Fruit fly (Drosophila melanogaster) whole organism, embryonic: ENCODE results near the gene CG32236.

ENCODE experiments used
- ATbp ChIP-seq: fragments of 200-800 bp; sonication (Bioruptor generic); optimal IDR thresholded peaks from 2 replicates; lab custom pipeline; 2017; ENCODE audit warnings: missing biosample characterization, mild to moderate bottlenecking, missing genetic modification characterization, missing genetic modification reagents
- Atf3 ChIP-seq: fragments of 200-800 bp; sonication (Bioruptor generic); optimal IDR thresholded peaks from 3 replicates; lab custom pipeline; 2016; ENCODE audit warnings: missing biosample characterization, missing genetic modification characterization
- CG10543 ChIP-seq: fragments of 200-800 bp; sonication (Bioruptor generic); optimal IDR thresholded peaks from 3 replicates; lab custom pipeline; 2017; ENCODE audit warnings: missing biosample characterization, mild to moderate bottlenecking, missing genetic modification characterization, moderate library complexity
- CG11456 ChIP-seq: fragments of 200-800 bp; sonication (Bioruptor generic); IDR thresholded peaks from 3 replicates; pipeline ENCODE4 v1.3.6; 2022; ENCODE audit warnings: missing biosample characterization, missing genetic modification characterization
- CG12104 ChIP-seq: fragments of 200-800 bp; sonication (Bioruptor generic); optimal IDR thresholded peaks from 3 replicates; lab custom pipeline; 2016; ENCODE audit warnings: missing biosample characterization, missing genetic modification characterization
- CG12659 ChIP-seq: fragments of 200-800 bp; sonication (Bioruptor generic); optimal IDR thresholded peaks from 3 replicates; lab custom pipeline; 2017; ENCODE audit warnings: mild to moderate bottlenecking, missing biosample characterization, missing genetic modification reagents, missing genetic modification characterization
- CG14710 ChIP-seq: fragments of 200-800 bp; sonication (Bioruptor generic); optimal IDR thresholded peaks from 3 replicates; lab custom pipeline; 2019; ENCODE audit warnings: missing biosample characterization, mild to moderate bottlenecking, missing genetic modification characterization, moderate library complexity
- CG14860 ChIP-seq: fragments of 200-800 bp; sonication (Bioruptor generic); IDR thresholded peaks from 3 replicates; pipeline ENCODE4 v1.3.6; 2022; ENCODE audit warnings: missing biosample characterization, missing genetic modification characterization; ENCODE audit not compliant: partially characterized antibody
- CG17568 ChIP-seq: fragments of 200-800 bp; sonication (Bioruptor generic); optimal IDR thresholded peaks from 2 replicates; lab custom pipeline; 2018; ENCODE audit warnings: missing biosample characterization, mild to moderate bottlenecking, missing genetic modification characterization, moderate library complexity
- CG17612 ChIP-seq: fragments of 200-800 bp; sonication (Bioruptor generic); IDR thresholded peaks from 2 replicates; pipeline ENCODE4 v1.3.6; 2022; ENCODE audit warnings: missing biosample characterization, missing genetic modification characterization
- CG18764 ChIP-seq: fragments of 200-800 bp; sonication (Bioruptor generic); optimal IDR thresholded peaks from 3 replicates; lab custom pipeline; 2016; ENCODE audit warnings: missing biosample characterization, missing genetic modification characterization
- CG2120 ChIP-seq: fragments of 200-800 bp; sonication (Bioruptor generic); optimal IDR thresholded peaks from 3 replicates; lab custom pipeline; 2016; ENCODE audit warnings: missing biosample characterization, missing genetic modification characterization
- CG2199 ChIP-seq: fragments of 200-800 bp; sonication (Bioruptor generic); IDR thresholded peaks from 3 replicates; pipeline ENCODE4 v1.3.6; 2022; ENCODE audit warnings: missing biosample characterization, missing genetic modification characterization
- CG30431 ChIP-seq: fragments of 200-800 bp; sonication (Bioruptor generic); optimal IDR thresholded peaks from 2 replicates; lab custom pipeline; 2017; ENCODE audit warnings: missing biosample characterization, missing genetic modification characterization
- CG31441 ChIP-seq: fragments of 200-800 bp; sonication (Bioruptor generic); IDR thresholded peaks from 2 replicates; pipeline ENCODE4 v1.3.6; 2022; ENCODE audit warnings: missing biosample characterization, missing genetic modification characterization
- CG4360 ChIP-seq: fragments of 200-800 bp; sonication (Bioruptor generic); IDR thresholded peaks from 2 replicates; pipeline ENCODE4 v1.3.6; 2022; ENCODE audit warnings: missing biosample characterization, missing genetic modification characterization
- CoRest ChIP-seq: fragments of 200-800 bp; sonication (Bioruptor generic); optimal IDR thresholded peaks from 3 replicates; lab custom pipeline; 2018; ENCODE audit warnings: missing biosample characterization, mild to moderate bottlenecking, missing genetic modification characterization, moderate library complexity
- CrebB ChIP-seq: fragments of 200-800 bp; sonication (Bioruptor generic); optimal IDR thresholded peaks from 3 replicates; lab custom pipeline; 2018; ENCODE audit warnings: missing biosample characterization, mild to moderate bottlenecking, missing genetic modification characterization
- Deaf1 ChIP-seq: fragments of 200-800 bp; optimal IDR thresholded peaks from 3 replicates; lab custom pipeline; 2019; ENCODE audit warnings: missing biosample characterization, mild to moderate bottlenecking, missing genetic modification characterization, moderate library complexity
- Eip74EF ChIP-seq, 2 experiments: fragments of 200-800 bp in 1 of 2; fragments of >200 bp in 1 of 2; sonication (Bioruptor generic) in 1 of 2; optimal IDR thresholded peaks; 2 replicates each; lab custom pipeline; 2017 to 2019; ENCODE audit warnings: missing biosample characterization in 2 of 2, missing genetic modification characterization in 2 of 2, mild to moderate bottlenecking in 1 of 2, moderate library complexity in 1 of 2
- GATAe ChIP-seq: fragments of 200-800 bp; sonication (Bioruptor generic); conservative IDR thresholded peaks from 2 replicates; pipeline ENCODE4 v1.3.6; 2022; ENCODE audit warnings: missing biosample characterization, missing genetic modification characterization
- HmgZ ChIP-seq: fragments of 200-800 bp; sonication (Bioruptor generic); optimal IDR thresholded peaks from 2 replicates; lab custom pipeline; 2018; ENCODE audit warnings: missing biosample characterization, mild to moderate bottlenecking, missing genetic modification characterization
- Hmr ChIP-seq: fragments of 200-800 bp; sonication (Bioruptor generic); optimal IDR thresholded peaks from 3 replicates; lab custom pipeline; 2017; ENCODE audit warnings: mild to moderate bottlenecking, missing biosample characterization, missing genetic modification reagents, missing genetic modification characterization
- Jarid2 ChIP-seq: fragments of 200-800 bp; sonication (Bioruptor generic); optimal IDR thresholded peaks from 3 replicates; lab custom pipeline; 2017; ENCODE audit warnings: mild to moderate bottlenecking, missing biosample characterization, missing genetic modification reagents, missing genetic modification characterization
- Lhr ChIP-seq: fragments of 200-800 bp; sonication (Bioruptor generic); optimal IDR thresholded peaks from 3 replicates; lab custom pipeline; 2017; ENCODE audit warnings: mild to moderate bottlenecking, missing biosample characterization, missing genetic modification reagents, missing genetic modification characterization
- Lpt ChIP-seq: fragments of >200 bp; optimal IDR thresholded peaks from 2 replicates; lab custom pipeline; 2018; ENCODE audit warnings: missing biosample characterization, missing genetic modification characterization
- MESR4 ChIP-seq: fragments of 200-800 bp; sonication (Bioruptor generic); optimal IDR thresholded peaks from 2 replicates; lab custom pipeline; 2018; ENCODE audit warnings: missing biosample characterization, mild to moderate bottlenecking, missing genetic modification characterization, moderate library complexity
- Mes4 ChIP-seq: fragments of 200-800 bp; sonication (Bioruptor generic); optimal IDR thresholded peaks from 2 replicates; lab custom pipeline; 2016; ENCODE audit warnings: missing biosample characterization, missing genetic modification characterization
- Rx ChIP-seq: fragments of 200-800 bp; sonication (Bioruptor generic); IDR thresholded peaks from 2 replicates; pipeline ENCODE4 v1.3.6; 2022; ENCODE audit warnings: missing biosample characterization, missing genetic modification characterization
- Sry-β ChIP-seq: fragments of 200-800 bp; sonication (Bioruptor generic); optimal IDR thresholded peaks from 2 replicates; lab custom pipeline; 2018; ENCODE audit warnings: missing biosample characterization, mild to moderate bottlenecking, missing genetic modification characterization, moderate library complexity
- YL-1 ChIP-seq: fragments of 200-800 bp; sonication (Bioruptor generic); optimal IDR thresholded peaks from 3 replicates; lab custom pipeline; 2017; ENCODE audit warnings: missing biosample characterization, mild to moderate bottlenecking, missing genetic modification characterization
- amos ChIP-seq: fragments of 200-800 bp; sonication (Bioruptor generic); IDR thresholded peaks from 2 replicates; pipeline ENCODE4 v1.3.6; 2022; ENCODE audit warnings: missing biosample characterization, missing genetic modification characterization; ENCODE audit not compliant: partially characterized antibody
- ap ChIP-seq: fragments of 200-800 bp; sonication (Bioruptor generic); IDR thresholded peaks from 2 replicates; pipeline ENCODE4 v1.3.6; 2022; ENCODE audit warnings: missing biosample characterization, missing genetic modification characterization
- cad ChIP-seq: fragments of >200 bp; optimal IDR thresholded peaks from 2 replicates; lab custom pipeline; 2017; ENCODE audit warnings: missing biosample characterization, missing genetic modification characterization
- cato ChIP-seq: fragments of 200-800 bp; sonication (Bioruptor generic); optimal IDR thresholded peaks from 2 replicates; lab custom pipeline; 2016; ENCODE audit warnings: missing biosample characterization, missing genetic modification characterization, borderline replicate concordance
- cg ChIP-seq: fragments of 200-800 bp; sonication (Bioruptor generic); optimal IDR thresholded peaks from 3 replicates; lab custom pipeline; 2019; ENCODE audit warnings: missing biosample characterization, mild to moderate bottlenecking, missing genetic modification characterization, moderate library complexity
- ci ChIP-seq: fragments of 200-800 bp; sonication (Bioruptor generic); IDR thresholded peaks from 3 replicates; pipeline ENCODE4 v1.3.6; 2022; ENCODE audit warnings: missing biosample characterization, missing genetic modification characterization
- dm ChIP-seq: fragments of 200-800 bp; sonication (Bioruptor generic); optimal IDR thresholded peaks from 3 replicates; lab custom pipeline; 2016; ENCODE audit warnings: missing biosample characterization, missing genetic modification characterization
- eve ChIP-seq, 2 experiments: fragments of >200 bp; optimal IDR thresholded peaks; 2 replicates each; lab custom pipeline; 2017; ENCODE audit warnings: missing biosample characterization in 2 of 2, missing genetic modification characterization in 2 of 2
- jumu ChIP-seq: fragments of 200-800 bp; sonication (Bioruptor generic); optimal IDR thresholded peaks from 3 replicates; lab custom pipeline; 2016; ENCODE audit warnings: missing biosample characterization, missing genetic modification characterization
- ken ChIP-seq: fragments of 200-800 bp; sonication (Bioruptor generic); IDR thresholded peaks from 3 replicates; pipeline ENCODE4 v1.3.6; 2022; ENCODE audit warnings: missing biosample characterization, missing genetic modification characterization
- mam ChIP-seq: fragments of 200-800 bp; sonication (Bioruptor generic); optimal IDR thresholded peaks from 3 replicates; lab custom pipeline; 2016; ENCODE audit warnings: missing biosample characterization, missing genetic modification characterization
- mirr ChIP-seq: fragments of 200-800 bp; sonication (Bioruptor generic); optimal IDR thresholded peaks from 3 replicates; lab custom pipeline; 2018; ENCODE audit warnings: missing biosample characterization, mild to moderate bottlenecking, missing genetic modification characterization
- nom ChIP-seq: fragments of 200-800 bp; sonication (Bioruptor generic); optimal IDR thresholded peaks from 2 replicates; lab custom pipeline; 2017; ENCODE audit warnings: missing biosample characterization, missing genetic modification characterization, mild to moderate bottlenecking, moderate library complexity, missing genetic modification reagents
- odd ChIP-seq: fragments of 200-800 bp; sonication (Bioruptor generic); optimal IDR thresholded peaks from 2 replicates; lab custom pipeline; 2017; ENCODE audit warnings: missing biosample characterization, mild to moderate bottlenecking, missing genetic modification characterization
- prd ChIP-seq, 3 experiments: fragments of >200 bp in 2 of 3; fragments of 200-800 bp in 1 of 3; sonication (Bioruptor generic) in 1 of 3; optimal IDR thresholded peaks in 2 of 3; IDR thresholded peaks in 1 of 3; 2 replicates in 2 of 3; 3 replicates in 1 of 3; pipeline versions ENCODE4 v1.3.6 to Lab custom; 2017 to 2022; ENCODE audit warnings: missing biosample characterization in 1 of 3, missing genetic modification characterization in 1 of 3
- pum ChIP-seq: fragments of 200-800 bp; sonication (Bioruptor generic); optimal IDR thresholded peaks from 2 replicates; lab custom pipeline; 2016; ENCODE audit warnings: missing biosample characterization, missing genetic modification characterization
- stc ChIP-seq: fragments of 200-800 bp; sonication (Bioruptor generic); IDR thresholded peaks from 2 replicates; pipeline ENCODE4 v1.3.6; 2022; ENCODE audit warnings: missing biosample characterization, missing genetic modification characterization
- sug ChIP-seq: fragments of 200-800 bp; optimal IDR thresholded peaks from 2 replicates; lab custom pipeline; 2019; ENCODE audit warnings: missing biosample characterization, mild to moderate bottlenecking, missing genetic modification characterization, moderate library complexity
- wdn ChIP-seq: fragments of 200-800 bp; sonication (Bioruptor generic); IDR thresholded peaks from 2 replicates; pipeline ENCODE4 v1.3.6; 2022; ENCODE audit warnings: missing biosample characterization, missing genetic modification characterization

The CG32236 gene

DNA sequence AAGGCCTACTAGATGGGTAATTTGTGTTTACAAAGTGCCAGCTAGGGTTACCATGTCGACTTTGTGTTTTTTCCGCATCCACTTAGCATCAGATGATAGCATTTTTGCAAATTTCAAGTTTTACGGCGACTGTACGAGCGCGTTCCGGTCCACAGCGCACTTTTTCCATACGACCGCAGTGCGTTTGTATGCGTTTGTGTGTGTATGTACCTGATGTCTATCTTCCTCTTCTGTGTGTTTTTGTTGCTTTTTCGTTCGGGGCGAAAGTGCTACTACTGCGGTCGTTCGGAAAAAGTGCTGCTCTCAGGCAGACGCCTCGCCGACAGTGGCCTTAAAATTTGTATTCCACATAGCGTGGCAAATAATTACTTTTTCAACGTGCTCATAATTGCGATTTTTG is 40.2 kb downstream of the CG32236 start:
- peak; percentile 31; the same call in 1 of the 2 replicates for TF ChIP-seq amos (GFP tag; lab: Robert Waterston, UW)
- TF ChIP-seq wdn (GFP tag; lab: Robert Waterston, UW) = 0 out of 2 replicates have a peak, but pooled peaks have one; percentile 13
- TF ChIP-seq CG17612 (GFP tag; lab: Robert Waterston, UW) = no peak
- TF ChIP-seq CG12104 (GFP tag; lab: Kevin White, UChicago) = no peak
- no peak for TF ChIP-seq Rx
- no peak for TF ChIP-seq CG14710
- no peak for TF ChIP-seq CG2120
- 0 out of 3 replicates have a peak, but pooled peaks have one; percentile 50 for TF ChIP-seq ci (GFP tag; lab: Robert Waterston, UW)
- TF ChIP-seq HmgZ (tag; lab: Kevin White, UChicago) = peak; percentile 23
- 0 out of 3 replicates have a peak, but pooled peaks have one; percentile 35 for TF ChIP-seq ken (GFP tag; lab: Robert Waterston, UW)
- no peak for TF ChIP-seq eve (GFP tag; optimal IDR thresholded peaks at IDR 0.05; lab: Kevin White, UChicago)
- no peak for TF ChIP-seq CG30431 (GFP tag; lab: Kevin White, UChicago)
- no peak for TF ChIP-seq cato (GFP tag; lab: Kevin White, UChicago)
- TF ChIP-seq CrebB (tag; lab: Kevin White, UChicago) = no peak
- TF ChIP-seq odd (GFP tag; lab: Kevin White, UChicago) = no peak
- TF ChIP-seq Mes4 (GFP tag; lab: Kevin White, UChicago) = no peak
- no peak for TF ChIP-seq Sry-β
- peak; percentile 7; the same call in 1 of the 2 replicates for TF ChIP-seq stc (GFP tag; lab: Robert Waterston, UW)
- no peak for TF ChIP-seq Eip74EF (GFP tag; optimal IDR thresholded peaks at IDR 0.05; lab: Kevin White, UChicago)
- peak; percentile 22 for TF ChIP-seq CG10543 (GFP tag; lab: Kevin White, UChicago)
- no peak for TF ChIP-seq ATbp (GFP tag; lab: Kevin White, UChicago)
- no peak for TF ChIP-seq ap
- no peak for TF ChIP-seq CG18764 (GFP tag; lab: Kevin White, UChicago)
- no peak for TF ChIP-seq GATAe (GFP tag; lab: Robert Waterston, UW)
- peak; percentile 50 for TF ChIP-seq nom (GFP tag; lab: Kevin White, UChicago)
- no peak for TF ChIP-seq CG11456 (GFP tag; lab: Robert Waterston, UW)
- TF ChIP-seq MESR4 = peak; percentile 41
- TF ChIP-seq CG31441 (GFP tag; lab: Robert Waterston, UW) = no peak
- TF ChIP-seq CG17568 (GFP tag; lab: Kevin White, UChicago) = no peak
- TF ChIP-seq jumu (GFP tag; lab: Kevin White, UChicago) = peak; percentile 29
- TF ChIP-seq Deaf1 (tag; lab: Kevin White, UChicago) = peak; percentile 33
- TF ChIP-seq sug (tag; lab: Kevin White, UChicago) = peak; percentile 23
- peak; percentile 27 for TF ChIP-seq CG12659 (GFP tag; lab: Kevin White, UChicago)
- TF ChIP-seq prd (optimal IDR thresholded peaks at IDR 0.05; lab: Kevin White, UChicago) = no peak
- TF ChIP-seq prd (GFP tag; IDR thresholded peaks at IDR 0.05; lab: Robert Waterston, UW) = 0 out of 3 replicates have a peak, but pooled peaks have one; percentile 27
- peak; percentile 6 for TF ChIP-seq mirr
- no peak for TF ChIP-seq pum (GFP tag; lab: Kevin White, UChicago)
- TF ChIP-seq mam (GFP tag; lab: Kevin White, UChicago) = no peak
- no peak for TF ChIP-seq Lpt (GFP tag; lab: Kevin White, UChicago)
- TF ChIP-seq Hmr (GFP tag; lab: Kevin White, UChicago) = no peak
- TF ChIP-seq CG4360 (GFP tag; lab: Robert Waterston, UW) = peak; percentile 98
- TF ChIP-seq Atf3 = no peak
- 0 out of 3 replicates have a peak, but pooled peaks have one; percentile 42 for TF ChIP-seq CG14860 (GFP tag; lab: Robert Waterston, UW)
- TF ChIP-seq cad (GFP tag; lab: Kevin White, UChicago) = no peak
- peak; percentile 95 for TF ChIP-seq CoRest (tag; lab: Kevin White, UChicago)
- peak; percentile 83; the same call in 2 of the 3 replicates for TF ChIP-seq CG2199
- TF ChIP-seq YL-1 = peak; percentile 97
- TF ChIP-seq Jarid2 (GFP tag; lab: Kevin White, UChicago) = no peak
- peak; percentile 81 for TF ChIP-seq cg
- peak; percentile 30 for TF ChIP-seq dm
- no peak for TF ChIP-seq Lhr (GFP tag; lab: Kevin White, UChicago)
